Fruit fly (Drosophila melanogaster) S2 (cell line): Measurements from ENCODE around the gene Mst87F.

Source experiments
- CG8478 ChIP-seq: fragments of >200 bp; optimal IDR thresholded peaks from 2 replicates; lab custom pipeline; 2018
- CTCF ChIP-seq, 2 experiments: fragments of >200 bp; optimal IDR thresholded peaks; 2 replicates each; lab custom pipeline; 2018

DNA sequence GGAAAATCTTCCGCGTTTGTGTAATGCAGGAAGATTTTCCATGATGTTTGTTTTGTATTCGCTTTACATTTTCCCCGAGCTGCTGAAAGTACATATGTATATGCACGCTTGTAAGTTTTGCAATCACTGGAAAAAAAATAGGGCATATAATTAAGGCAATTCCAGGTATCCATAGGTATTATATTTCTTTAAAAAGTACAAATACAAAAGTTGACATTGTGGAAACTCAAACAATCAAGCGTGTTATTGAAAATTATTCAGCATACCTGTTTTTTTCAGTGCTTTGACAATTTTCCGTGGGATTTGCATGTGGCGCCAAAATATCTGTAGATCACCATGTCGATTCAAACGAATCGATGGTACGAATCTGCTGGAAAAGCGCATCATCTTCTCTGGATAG is 3.2 kb upstream of the Mst87F start:
- no peak for TF ChIP-seq CTCF (optimal IDR thresholded peaks at IDR 0.05; lab: Kevin White, UChicago)
- no peak for TF ChIP-seq CG8478
